Worm (Caenorhabditis elegans): ENCODE measurements around the gene str-10.

ce11 chrX:13084273-13084672, 1.8 kb downstream of the str-10 start, which contains the start of gene R03G8.1:
- no peak for TF ChIP-seq dao-5 (tag; optimal IDR thresholded peaks at IDR 0.05)
- no peak for TF ChIP-seq him-1 (tag; optimal IDR thresholded peaks at IDR 0.05)

All from whole organism, L4/young adult.